Worm (Caenorhabditis elegans) whole organism, L3 larva: ENCODE results near the gene C06E7.4.

Experiments used
- aly-2 ChIP-seq: fragments of 150-350 bp; optimal IDR thresholded peaks from 2 replicates; lab custom pipeline; 2014; ENCODE audit warnings: missing biosample characterization, missing genetic modification characterization
- ama-1 ChIP-seq: fragments of 150-350 bp; optimal IDR thresholded peaks from 2 replicates; lab custom pipeline; 2018
- elt-1 ChIP-seq: fragments of 150-350 bp; optimal IDR thresholded peaks from 2 replicates; lab custom pipeline; 2014; ENCODE audit warnings: missing biosample characterization, missing genetic modification characterization
- nhr-11 ChIP-seq: fragments of 150-350 bp; optimal IDR thresholded peaks from 2 replicates; lab custom pipeline; 2014; ENCODE audit warnings: missing biosample characterization, missing genetic modification characterization
- nhr-23 ChIP-seq: fragments of 150-350 bp; optimal IDR thresholded peaks from 2 replicates; lab custom pipeline; 2014; ENCODE audit warnings: missing biosample characterization, missing genetic modification reagents, missing genetic modification characterization
- nhr-237 ChIP-seq: fragments of 150-350 bp; optimal IDR thresholded peaks from 2 replicates; lab custom pipeline; 2014; ENCODE audit warnings: missing biosample characterization, missing genetic modification characterization
- nhr-77 ChIP-seq: fragments of 150-350 bp; optimal IDR thresholded peaks from 2 replicates; lab custom pipeline; 2014; ENCODE audit warnings: missing biosample characterization, missing genetic modification characterization
- pha-4 ChIP-seq: fragments of 150-350 bp; optimal IDR thresholded peaks from 2 replicates; lab custom pipeline; 2014; ENCODE audit warnings: missing biosample characterization, missing genetic modification reagents, missing genetic modification characterization
- zag-1 ChIP-seq: fragments of 150-350 bp; optimal IDR thresholded peaks from 2 replicates; lab custom pipeline; 2014; ENCODE audit warnings: missing biosample characterization, missing genetic modification characterization
- ztf-4 ChIP-seq: fragments of 150-350 bp; optimal IDR thresholded peaks from 2 replicates; lab custom pipeline; 2014; ENCODE audit warnings: missing biosample characterization, missing genetic modification characterization

DNA sequence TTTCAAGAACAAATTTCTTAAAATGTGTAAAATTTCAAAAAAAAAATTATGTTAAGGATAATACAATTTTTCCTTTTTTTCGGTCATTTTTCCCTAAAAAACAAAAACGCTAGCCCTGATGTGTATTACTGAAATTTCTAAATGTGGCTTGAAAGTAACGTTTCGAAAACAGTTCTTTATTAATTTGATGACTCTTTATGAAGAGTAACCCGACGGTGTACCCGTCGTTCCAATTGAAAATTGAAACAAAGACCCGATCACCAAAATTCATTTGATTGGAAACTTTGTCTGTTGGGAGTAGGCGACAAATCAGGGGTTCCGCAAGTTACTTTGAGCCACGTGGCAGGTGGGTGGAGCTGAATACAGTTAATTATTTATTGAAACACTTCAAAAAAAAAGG, 27.0 kb downstream of the C06E7.4 start:
- no peak for TF ChIP-seq ama-1 (lab: Kevin White, UChicago)
- TF ChIP-seq nhr-11: no peak
- no peak for TF ChIP-seq nhr-237 (tag; lab: Kevin White, UChicago)
- TF ChIP-seq zag-1: no peak
- TF ChIP-seq aly-2 (tag; lab: Kevin White, UChicago): no peak
- TF ChIP-seq elt-1 (tag; lab: Kevin White, UChicago): no peak
- no peak for TF ChIP-seq ztf-4 (tag; lab: Kevin White, UChicago)
- no peak for TF ChIP-seq nhr-77 (tag; lab: Kevin White, UChicago)
- TF ChIP-seq nhr-23 (tag; lab: Kevin White, UChicago): no peak
- TF ChIP-seq pha-4 (tag; lab: Kevin White, UChicago): no peak
